Fruit fly (Drosophila melanogaster) whole organism, embryonic: ENCODE results near the gene CG3862.

Source experiments
- B-H1 ChIP-seq: fragments of 200-800 bp; sonication (Bioruptor generic); IDR thresholded peaks from 3 replicates; pipeline ENCODE4 v1.3.6; 2022; ENCODE audit warnings: missing biosample characterization, missing genetic modification characterization
- B-H2 ChIP-seq: fragments of 200-800 bp; sonication (Bioruptor generic); optimal IDR thresholded peaks from 2 replicates; lab custom pipeline; 2018; ENCODE audit warnings: missing biosample characterization, mild to moderate bottlenecking, missing genetic modification characterization
- CG12219 ChIP-seq: fragments of 200-800 bp; sonication (Bioruptor generic); optimal IDR thresholded peaks from 3 replicates; lab custom pipeline; 2018; ENCODE audit warnings: missing biosample characterization, mild to moderate bottlenecking, missing genetic modification characterization
- CG12391 ChIP-seq: fragments of 200-800 bp; sonication (Bioruptor generic); optimal IDR thresholded peaks from 3 replicates; lab custom pipeline; 2018; ENCODE audit warnings: missing biosample characterization, mild to moderate bottlenecking, missing genetic modification characterization, moderate library complexity
- CG12744 ChIP-seq: fragments of 200-800 bp; sonication (Bioruptor generic); optimal IDR thresholded peaks from 2 replicates; lab custom pipeline; 2016; ENCODE audit warnings: missing biosample characterization, missing genetic modification characterization
- CG13123 ChIP-seq: fragments of 200-800 bp; sonication (Bioruptor generic); optimal IDR thresholded peaks from 2 replicates; lab custom pipeline; 2016; ENCODE audit warnings: missing biosample characterization, missing genetic modification characterization
- CG13424 ChIP-seq: fragments of 200-800 bp; sonication (Bioruptor generic); optimal IDR thresholded peaks from 2 replicates; lab custom pipeline; 2019; ENCODE audit warnings: missing biosample characterization, mild to moderate bottlenecking, missing genetic modification characterization, moderate library complexity
- CG14710 ChIP-seq: fragments of 200-800 bp; sonication (Bioruptor generic); optimal IDR thresholded peaks from 3 replicates; lab custom pipeline; 2019; ENCODE audit warnings: missing biosample characterization, mild to moderate bottlenecking, missing genetic modification characterization, moderate library complexity
- CG14965 ChIP-seq: fragments of 200-800 bp; sonication (Bioruptor generic); optimal IDR thresholded peaks from 2 replicates; lab custom pipeline; 2016; ENCODE audit warnings: missing biosample characterization, missing genetic modification characterization, borderline replicate concordance
- CG15601 ChIP-seq: fragments of 200-800 bp; sonication (Bioruptor generic); optimal IDR thresholded peaks from 3 replicates; lab custom pipeline; 2019; ENCODE audit warnings: missing biosample characterization, mild to moderate bottlenecking, missing genetic modification characterization, moderate library complexity
- CG17612 ChIP-seq: fragments of 200-800 bp; sonication (Bioruptor generic); IDR thresholded peaks from 2 replicates; pipeline ENCODE4 v1.3.6; 2022; ENCODE audit warnings: missing biosample characterization, missing genetic modification characterization
- CG17912 ChIP-seq: fragments of 200-800 bp; sonication (Bioruptor generic); optimal IDR thresholded peaks from 2 replicates; lab custom pipeline; 2018; ENCODE audit warnings: missing biosample characterization, mild to moderate bottlenecking, missing genetic modification characterization
- CG2116 ChIP-seq: fragments of 200-800 bp; sonication (Bioruptor generic); optimal IDR thresholded peaks from 3 replicates; lab custom pipeline; 2018; ENCODE audit warnings: missing biosample characterization, mild to moderate bottlenecking, missing genetic modification characterization
- CG2199 ChIP-seq: fragments of 200-800 bp; sonication (Bioruptor generic); IDR thresholded peaks from 3 replicates; pipeline ENCODE4 v1.3.6; 2022; ENCODE audit warnings: missing biosample characterization, missing genetic modification characterization
- CG30431 ChIP-seq: fragments of 200-800 bp; sonication (Bioruptor generic); optimal IDR thresholded peaks from 2 replicates; lab custom pipeline; 2017; ENCODE audit warnings: missing biosample characterization, missing genetic modification characterization
- CG31441 ChIP-seq: fragments of 200-800 bp; sonication (Bioruptor generic); IDR thresholded peaks from 2 replicates; pipeline ENCODE4 v1.3.6; 2022; ENCODE audit warnings: missing biosample characterization, missing genetic modification characterization
- CG32772 ChIP-seq: fragments of 200-800 bp; sonication (Bioruptor generic); IDR thresholded peaks from 2 replicates; pipeline ENCODE4 v1.3.6; 2022; ENCODE audit warnings: missing biosample characterization, missing genetic modification characterization
- CG42726 ChIP-seq: fragments of 200-800 bp; sonication (Bioruptor generic); IDR thresholded peaks from 2 replicates; pipeline ENCODE4 v1.3.6; 2022; ENCODE audit warnings: missing biosample characterization, missing genetic modification characterization; ENCODE audit not compliant: partially characterized antibody
- CG4328 ChIP-seq: fragments of 200-800 bp; sonication (Bioruptor generic); optimal IDR thresholded peaks from 3 replicates; lab custom pipeline; 2017; ENCODE audit warnings: missing biosample characterization, missing genetic modification reagents, missing genetic modification characterization
- CG6175 ChIP-seq: fragments of 200-800 bp; sonication (Bioruptor generic); IDR thresholded peaks from 3 replicates; pipeline ENCODE4 v1.3.6; 2022; ENCODE audit warnings: missing biosample characterization, missing genetic modification characterization
- CG8924 ChIP-seq: fragments of 200-800 bp; optimal IDR thresholded peaks from 3 replicates; lab custom pipeline; 2019; ENCODE audit warnings: missing biosample characterization, mild to moderate bottlenecking, missing genetic modification characterization, moderate library complexity
- CG9215 ChIP-seq: fragments of 200-800 bp; sonication (Bioruptor generic); IDR thresholded peaks from 2 replicates; pipeline ENCODE4 v1.3.6; 2022; ENCODE audit warnings: missing biosample characterization, missing genetic modification characterization
- D ChIP-seq, 2 experiments: fragments of 200-800 bp in 1 of 2; fragments of >200 bp in 1 of 2; sonication (Bioruptor generic) in 1 of 2; optimal IDR thresholded peaks; 2 replicates in 1 of 2; 3 replicates in 1 of 2; lab custom pipeline; 2017; ENCODE audit warnings: mild to moderate bottlenecking in 1 of 2, missing biosample characterization in 1 of 2, missing genetic modification characterization in 1 of 2, missing genetic modification reagents in 1 of 2
- D19B ChIP-seq: fragments of 200-800 bp; sonication (Bioruptor generic); optimal IDR thresholded peaks from 2 replicates; lab custom pipeline; 2017; ENCODE audit warnings: missing biosample characterization, mild to moderate bottlenecking, missing genetic modification characterization
- Side ChIP-seq: fragments of 200-800 bp; sonication (Bioruptor generic); optimal IDR thresholded peaks from 2 replicates; lab custom pipeline; 2016; ENCODE audit warnings: missing biosample characterization, missing genetic modification characterization
- Sox100B ChIP-seq: fragments of 200-800 bp; sonication (Bioruptor generic); optimal IDR thresholded peaks from 3 replicates; lab custom pipeline; 2018; ENCODE audit warnings: missing biosample characterization, mild to moderate bottlenecking, missing genetic modification characterization
- Sry-β ChIP-seq: fragments of 200-800 bp; sonication (Bioruptor generic); optimal IDR thresholded peaks from 2 replicates; lab custom pipeline; 2018; ENCODE audit warnings: missing biosample characterization, mild to moderate bottlenecking, missing genetic modification characterization, moderate library complexity
- ac ChIP-seq: fragments of 200-800 bp; sonication (Bioruptor generic); optimal IDR thresholded peaks from 3 replicates; lab custom pipeline; 2017; ENCODE audit warnings: missing biosample characterization, mild to moderate bottlenecking, missing genetic modification characterization
- bcd ChIP-seq: fragments of 200-800 bp; sonication (Bioruptor generic); optimal IDR thresholded peaks from 2 replicates; lab custom pipeline; 2017; ENCODE audit warnings: missing biosample characterization, mild to moderate bottlenecking, missing genetic modification characterization
- cg ChIP-seq: fragments of 200-800 bp; sonication (Bioruptor generic); optimal IDR thresholded peaks from 3 replicates; lab custom pipeline; 2019; ENCODE audit warnings: missing biosample characterization, mild to moderate bottlenecking, missing genetic modification characterization, moderate library complexity
- ci ChIP-seq: fragments of 200-800 bp; sonication (Bioruptor generic); IDR thresholded peaks from 3 replicates; pipeline ENCODE4 v1.3.6; 2022; ENCODE audit warnings: missing biosample characterization, missing genetic modification characterization
- crp ChIP-seq, 2 experiments: fragments of 200-800 bp; sonication (Bioruptor generic); optimal IDR thresholded peaks; 2 replicates in 1 of 2; 3 replicates in 1 of 2; lab custom pipeline; 2017; ENCODE audit warnings: missing biosample characterization in 2 of 2, missing genetic modification characterization in 2 of 2, mild to moderate bottlenecking in 1 of 2, moderate library complexity in 1 of 2
- esg ChIP-seq: fragments of 200-800 bp; sonication (Bioruptor generic); conservative IDR thresholded peaks from 2 replicates; pipeline ENCODE4 v1.3.6; 2022; ENCODE audit warnings: missing biosample characterization, missing genetic modification characterization
- gce ChIP-seq: fragments of 200-800 bp; sonication (Bioruptor generic); IDR thresholded peaks from 3 replicates; pipeline ENCODE4 v1.3.6; 2022; ENCODE audit warnings: missing biosample characterization, missing genetic modification characterization
- ham ChIP-seq: fragments of 200-800 bp; sonication (Bioruptor generic); IDR thresholded peaks from 2 replicates; pipeline ENCODE4 v1.3.6; 2022; ENCODE audit warnings: missing biosample characterization, missing genetic modification characterization
- mam ChIP-seq: fragments of 200-800 bp; sonication (Bioruptor generic); optimal IDR thresholded peaks from 3 replicates; lab custom pipeline; 2016; ENCODE audit warnings: missing biosample characterization, missing genetic modification characterization
- mirr ChIP-seq: fragments of 200-800 bp; sonication (Bioruptor generic); optimal IDR thresholded peaks from 3 replicates; lab custom pipeline; 2018; ENCODE audit warnings: missing biosample characterization, mild to moderate bottlenecking, missing genetic modification characterization
- mld ChIP-seq: fragments of 200-800 bp; sonication (Bioruptor generic); IDR thresholded peaks from 3 replicates; pipeline ENCODE4 v1.3.6; 2022; ENCODE audit warnings: missing biosample characterization, missing genetic modification characterization; ENCODE audit not compliant: partially characterized antibody
- nerfin-2 ChIP-seq: fragments of 200-800 bp; sonication (Bioruptor generic); IDR thresholded peaks from 2 replicates; pipeline ENCODE4 v1.3.6; 2022; ENCODE audit warnings: missing biosample characterization, missing genetic modification characterization; ENCODE audit not compliant: partially characterized antibody
- nmo ChIP-seq: fragments of 200-800 bp; sonication (Bioruptor generic); optimal IDR thresholded peaks from 2 replicates; lab custom pipeline; 2018; ENCODE audit warnings: missing biosample characterization, mild to moderate bottlenecking, missing genetic modification characterization, moderate library complexity
- peb ChIP-seq: fragments of 200-800 bp; sonication (Bioruptor generic); IDR thresholded peaks from 2 replicates; pipeline ENCODE4 v1.3.6; 2022; ENCODE audit warnings: missing biosample characterization, missing genetic modification characterization
- pros ChIP-seq: fragments of 200-800 bp; sonication (Bioruptor generic); optimal IDR thresholded peaks from 3 replicates; lab custom pipeline; 2019; ENCODE audit warnings: missing biosample characterization, mild to moderate bottlenecking, missing genetic modification characterization, moderate library complexity
- psq ChIP-seq: fragments of 200-800 bp; sonication (Bioruptor generic); optimal IDR thresholded peaks from 2 replicates; lab custom pipeline; 2017; ENCODE audit warnings: missing biosample characterization, missing genetic modification characterization
- sens ChIP-seq: fragments of 200-800 bp; sonication (Bioruptor generic); peaks from one replicate; lab custom pipeline; 2016; ENCODE audit warnings: missing biosample characterization, missing genetic modification characterization
- slp2 ChIP-seq: fragments of 200-800 bp; sonication (Bioruptor generic); optimal IDR thresholded peaks from 2 replicates; lab custom pipeline; 2016; ENCODE audit warnings: missing biosample characterization, missing genetic modification characterization
- so ChIP-seq: fragments of 200-800 bp; sonication (Bioruptor generic); IDR thresholded peaks from 3 replicates; pipeline ENCODE4 v1.3.6; 2022; ENCODE audit warnings: missing biosample characterization, missing genetic modification characterization
- twi ChIP-seq: fragments of 200-800 bp; optimal IDR thresholded peaks from 2 replicates; lab custom pipeline; 2019; ENCODE audit warnings: missing biosample characterization, mild to moderate bottlenecking, missing genetic modification characterization, moderate library complexity
- wdn ChIP-seq: fragments of 200-800 bp; sonication (Bioruptor generic); IDR thresholded peaks from 2 replicates; pipeline ENCODE4 v1.3.6; 2022; ENCODE audit warnings: missing biosample characterization, missing genetic modification characterization
- zen ChIP-seq: fragments of 200-800 bp; sonication (Bioruptor generic); optimal IDR thresholded peaks from 3 replicates; lab custom pipeline; 2018; ENCODE audit warnings: missing biosample characterization, mild to moderate bottlenecking, missing genetic modification characterization, moderate library complexity
- zf30C ChIP-seq: fragments of 200-800 bp; sonication (Bioruptor generic); optimal IDR thresholded peaks from 3 replicates; lab custom pipeline; 2018; ENCODE audit warnings: missing biosample characterization, mild to moderate bottlenecking, missing genetic modification characterization

CG3862 gene

dm6 chr2L:825768-826263 lies at the start of gene CG3862, which contains the start of gene dock (continued):
- TF ChIP-seq CG17612 = no peak
- TF ChIP-seq slp2 (GFP tag; lab: Kevin White, UChicago) = no peak
- TF ChIP-seq gce (GFP tag; lab: Robert Waterston, UW) = no peak
- TF ChIP-seq bcd (GFP tag; lab: Kevin White, UChicago) = peak; percentile 49
- TF ChIP-seq CG12219 (GFP tag; lab: Kevin White, UChicago) = no peak
- peak; percentile 77; the same call in 2 of the 3 replicates for TF ChIP-seq ci (GFP tag; lab: Robert Waterston, UW)
- no peak for TF ChIP-seq CG13123 (GFP tag; lab: Kevin White, UChicago)
- peak; percentile 51 for TF ChIP-seq CG12391
- TF ChIP-seq CG32772 (GFP tag; lab: Robert Waterston, UW) = no peak
- TF ChIP-seq D19B (GFP tag; lab: Kevin White, UChicago) = no peak
- TF ChIP-seq cg (GFP tag; lab: Kevin White, UChicago) = peak; percentile 95
- no peak for TF ChIP-seq CG9215
- TF ChIP-seq CG6175 (GFP tag; lab: Robert Waterston, UW) = peak; percentile 51; the same call in 1 of the 3 replicates
- no peak for TF ChIP-seq CG2199 (GFP tag; lab: Robert Waterston, UW)
- peak; percentile 56 for TF ChIP-seq mam
- peak; percentile 62 for TF ChIP-seq D (optimal IDR thresholded peaks at IDR 0.05; lab: Kevin White, UChicago)
- TF ChIP-seq D (GFP tag; optimal IDR thresholded peaks at IDR 0.05; lab: Kevin White, UChicago) = no peak
- TF ChIP-seq nerfin-2 = peak; percentile 97
- peak; percentile 35 for TF ChIP-seq Side
- no peak for TF ChIP-seq B-H1 (GFP tag; lab: Robert Waterston, UW)
- TF ChIP-seq crp (GFP tag; optimal IDR thresholded peaks at IDR 0.05; lab: Kevin White, UChicago) = peak in 1 of 2 experiments; percentile 60
- TF ChIP-seq ham = no peak
- no peak for TF ChIP-seq twi (tag; lab: Kevin White, UChicago)
- TF ChIP-seq wdn (GFP tag; lab: Robert Waterston, UW) = no peak
- TF ChIP-seq psq (GFP tag; lab: Kevin White, UChicago) = peak; percentile 25
- peak; percentile 75 for TF ChIP-seq zen (tag; lab: Kevin White, UChicago)
- TF ChIP-seq pros (GFP tag; lab: Kevin White, UChicago) = no peak
- TF ChIP-seq ac (GFP tag; lab: Kevin White, UChicago) = no peak
- peak; percentile 38 for TF ChIP-seq CG15601 (tag; lab: Kevin White, UChicago)
- peak; percentile 64 for TF ChIP-seq CG8924 (tag; lab: Kevin White, UChicago)
- no peak for TF ChIP-seq esg (GFP tag; lab: Robert Waterston, UW)
- TF ChIP-seq zf30C (GFP tag; lab: Kevin White, UChicago) = no peak
- TF ChIP-seq Sox100B (GFP tag; lab: Kevin White, UChicago) = no peak
- no peak for TF ChIP-seq CG30431 (GFP tag; lab: Kevin White, UChicago)
- peak; percentile 62 for TF ChIP-seq nmo (GFP tag; lab: Kevin White, UChicago)
- TF ChIP-seq B-H2 (GFP tag; lab: Kevin White, UChicago) = peak; percentile 50
- TF ChIP-seq mirr (GFP tag; lab: Kevin White, UChicago) = peak; percentile 43
- TF ChIP-seq CG31441 (GFP tag; lab: Robert Waterston, UW) = peak; percentile 29; the same call in 1 of the 2 replicates
- no peak for TF ChIP-seq CG14965
- TF ChIP-seq sens = peak; percentile 91
- peak; percentile 95 for TF ChIP-seq CG42726 (GFP tag; lab: Robert Waterston, UW)
- peak; percentile 88 for TF ChIP-seq CG2116 (GFP tag; lab: Kevin White, UChicago)
- TF ChIP-seq so (GFP tag; lab: Robert Waterston, UW) = peak; percentile 13; the same call in 1 of the 3 replicates
- peak; percentile 98 for TF ChIP-seq mld (GFP tag; lab: Robert Waterston, UW)
- peak; percentile 25 for TF ChIP-seq CG4328 (GFP tag; lab: Kevin White, UChicago)
- TF ChIP-seq Sry-β (GFP tag; lab: Kevin White, UChicago) = peak; percentile 85
- TF ChIP-seq CG13424 = peak; percentile 38
- peak; percentile 70 for TF ChIP-seq CG14710
- no peak for TF ChIP-seq peb (GFP tag; lab: Robert Waterston, UW)
- peak; percentile 70 for TF ChIP-seq CG17912 (GFP tag; lab: Kevin White, UChicago)
- TF ChIP-seq CG12744 (GFP tag; lab: Kevin White, UChicago) = no peak
